Worm (Caenorhabditis elegans) whole organism, L4 larva: ENCODE measurements around the gene C50F4.12.
A peak's percentile ranks its signal among the peaks of the same experiment; 100 is the strongest.

ENCODE experiments used
- F10B5.3 ChIP-seq: sonication (generic microtip); optimal IDR thresholded peaks from 2 replicates; lab custom pipeline; 2016; ENCODE audit warnings: mild to moderate bottlenecking, missing genetic modification characterization, missing compliant biosample characterization
- F37D6.2 ChIP-seq: sonication (generic microtip); optimal IDR thresholded peaks from 2 replicates; lab custom pipeline; 2016; ENCODE audit warnings: mild to moderate bottlenecking, missing genetic modification characterization, missing compliant biosample characterization
- F44E2.7 ChIP-seq: fragments of 200-800 bp; sonication (Bioruptor generic); IDR thresholded peaks from 2 replicates; pipeline ENCODE4 v2.1.2; 2022; ENCODE audit warnings: missing genetic modification characterization, missing compliant biosample characterization
- Y5F2A.4 ChIP-seq: fragments of 200-800 bp; sonication (Bioruptor generic); optimal IDR thresholded peaks from 2 replicates; lab custom pipeline; 2018; ENCODE audit warnings: mild to moderate bottlenecking, missing genetic modification characterization, missing compliant biosample characterization
- Y75B8A.6 ChIP-seq: fragments of 200-800 bp; sonication (Bioruptor generic); IDR thresholded peaks from 2 replicates; pipeline ENCODE4 v1.3.6; 2022; ENCODE audit warnings: missing genetic modification reagents, missing genetic modification characterization, missing compliant biosample characterization
- ZK337.2 ChIP-seq: fragments of 200-800 bp; sonication (Bioruptor generic); IDR thresholded peaks from 2 replicates; pipeline ENCODE4 v1.3.6; 2022; ENCODE audit warnings: missing genetic modification reagents, missing genetic modification characterization, missing compliant biosample characterization
- ZK546.5 ChIP-seq, 2 experiments: sonication (generic microtip); optimal IDR thresholded peaks; 2 replicates each; lab custom pipeline; 2017; ENCODE audit warnings: missing biosample characterization in 2 of 2, missing genetic modification characterization in 2 of 2
- aha-1 ChIP-seq: fragments of 150-350 bp; peaks from one replicate; lab custom pipeline; 2014; ENCODE audit warnings: missing biosample characterization, missing genetic modification characterization
- arid-1 ChIP-seq: fragments of 200-800 bp; sonication (Bioruptor generic); conservative IDR thresholded peaks from 2 replicates; pipeline ENCODE4 v1.3.6; 2022; ENCODE audit warnings: missing genetic modification reagents, missing genetic modification characterization, missing compliant biosample characterization
- attf-4 ChIP-seq: sonication (generic microtip); optimal IDR thresholded peaks from 3 replicates; lab custom pipeline; 2017; ENCODE audit warnings: missing biosample characterization, missing genetic modification characterization
- ceh-20 ChIP-seq: fragments of 200-800 bp; sonication (Bioruptor generic); IDR thresholded peaks from 2 replicates; pipeline ENCODE4 v1.3.6; 2022; ENCODE audit warnings: missing genetic modification reagents, missing genetic modification characterization, missing compliant biosample characterization
- ceh-32 ChIP-seq: sonication (generic microtip); optimal IDR thresholded peaks from 2 replicates; lab custom pipeline; 2016; ENCODE audit warnings: mild to moderate bottlenecking, missing genetic modification characterization, missing compliant biosample characterization; ENCODE audit not compliant: poor library complexity
- ceh-44 ChIP-seq: fragments of 200-800 bp; sonication (Bioruptor generic); IDR thresholded peaks from 2 replicates; pipeline ENCODE4 v1.3.6; 2022; ENCODE audit warnings: missing genetic modification reagents, missing genetic modification characterization, missing compliant biosample characterization
- ceh-62 ChIP-seq: sonication (generic microtip); optimal IDR thresholded peaks from 2 replicates; lab custom pipeline; 2017; ENCODE audit warnings: missing biosample characterization, missing genetic modification characterization
- ctbp-1 ChIP-seq: fragments of 200-800 bp; sonication (Bioruptor generic); IDR thresholded peaks from 2 replicates; pipeline ENCODE4 v1.3.6; 2022; ENCODE audit warnings: missing genetic modification reagents, missing genetic modification characterization, missing compliant biosample characterization
- daf-16 ChIP-seq, 3 experiments: sonication (generic microtip); optimal IDR thresholded peaks; 2 replicates each; lab custom pipeline; 2016 to 2017; ENCODE audit warnings: missing genetic modification characterization in 3 of 3, missing genetic modification reagents in 3 of 3, mild to moderate bottlenecking in 2 of 3, missing compliant biosample characterization in 2 of 3, missing biosample characterization in 1 of 3, moderate library complexity in 1 of 3
- daf-8 ChIP-seq: fragments of 200-800 bp; sonication (Bioruptor generic); IDR thresholded peaks from 2 replicates; pipeline ENCODE4 v1.3.6; 2022; ENCODE audit warnings: missing genetic modification characterization, missing compliant biosample characterization
- dmd-6 ChIP-seq: fragments of 200-800 bp; sonication (Bioruptor generic); IDR thresholded peaks from 2 replicates; pipeline ENCODE4 v1.3.6; 2022; ENCODE audit warnings: missing genetic modification reagents, missing genetic modification characterization, missing compliant biosample characterization
- dpl-1 ChIP-seq: fragments of 150-350 bp; optimal IDR thresholded peaks from 2 replicates; lab custom pipeline; 2014; ENCODE audit warnings: missing biosample characterization, missing genetic modification reagents, missing genetic modification characterization
- egl-27 ChIP-seq: sonication (generic microtip); optimal IDR thresholded peaks from 3 replicates; lab custom pipeline; 2017; ENCODE audit warnings: missing biosample characterization, missing genetic modification reagents, missing genetic modification characterization
- egl-43 ChIP-seq: fragments of 200-800 bp; sonication (Bioruptor generic); IDR thresholded peaks from 2 replicates; pipeline ENCODE4 v1.3.6; 2022; ENCODE audit warnings: missing genetic modification reagents, missing genetic modification characterization, missing compliant biosample characterization
- fos-1 ChIP-seq: fragments of 150-350 bp; optimal IDR thresholded peaks from 2 replicates; lab custom pipeline; 2014; ENCODE audit warnings: missing biosample characterization, missing genetic modification characterization
- hif-1 ChIP-seq, 2 experiments: sonication (generic microtip); optimal IDR thresholded peaks; 2 replicates each; lab custom pipeline; 2016 to 2017; ENCODE audit warnings: missing compliant biosample characterization in 2 of 2, missing genetic modification characterization in 2 of 2, missing genetic modification reagents in 2 of 2, missing genotype in 2 of 2, mild to moderate bottlenecking in 1 of 2
- hlh-30 ChIP-seq: sonication (generic microtip); optimal IDR thresholded peaks from 2 replicates; lab custom pipeline; 2017; ENCODE audit warnings: antibody characterized with exemption, mild to moderate bottlenecking, missing genetic modification characterization, missing compliant biosample characterization; ENCODE audit not compliant: insufficient read depth
- jun-1 ChIP-seq: fragments of 150-350 bp; optimal IDR thresholded peaks from 2 replicates; lab custom pipeline; 2014; ENCODE audit warnings: missing biosample characterization, missing genetic modification reagents, missing genetic modification characterization
- lim-7 ChIP-seq: fragments of 200-800 bp; sonication (Bioruptor generic); IDR thresholded peaks from 2 replicates; pipeline ENCODE4 v1.3.6; 2022; ENCODE audit warnings: missing genetic modification characterization, missing compliant biosample characterization
- lin-1 ChIP-seq: fragments of 200-800 bp; sonication (Bioruptor generic); IDR thresholded peaks from 2 replicates; pipeline ENCODE4 v1.3.6; 2022; ENCODE audit warnings: missing genetic modification reagents, missing genetic modification characterization, missing compliant biosample characterization
- lin-13 ChIP-seq: fragments of 150-350 bp; optimal IDR thresholded peaks from 2 replicates; lab custom pipeline; 2014; ENCODE audit warnings: missing biosample characterization, missing genetic modification reagents, missing genetic modification characterization
- lin-15B ChIP-seq: fragments of 150-350 bp; sonication (generic microtip); optimal IDR thresholded peaks from 3 replicates; lab custom pipeline; 2014; ENCODE audit warnings: missing biosample characterization, missing genetic modification characterization
- lin-29 ChIP-seq: fragments of 200-800 bp; sonication (Bioruptor generic); IDR thresholded peaks from 2 replicates; pipeline ENCODE4 v1.3.6; 2022; ENCODE audit warnings: missing genetic modification reagents, missing genetic modification characterization, missing compliant biosample characterization
- lin-38 ChIP-seq: fragments of 200-800 bp; sonication (Bioruptor generic); IDR thresholded peaks from 2 replicates; pipeline ENCODE4 v1.3.6; 2022; ENCODE audit warnings: missing genetic modification reagents, missing genetic modification characterization, missing compliant biosample characterization
- madf-5 ChIP-seq, 2 experiments: fragments of 200-800 bp; sonication (Bioruptor generic); IDR thresholded peaks; 2 replicates each; pipeline ENCODE4 v1.3.6; 2022; ENCODE audit warnings: missing compliant biosample characterization in 2 of 2, missing genetic modification characterization in 2 of 2
- mdt-29 ChIP-seq: fragments of 200-800 bp; sonication (Bioruptor generic); IDR thresholded peaks from 2 replicates; pipeline ENCODE4 v1.3.6; 2022; ENCODE audit warnings: missing genetic modification reagents, missing genetic modification characterization, missing compliant biosample characterization
- mxl-2 ChIP-seq: fragments of 200-800 bp; sonication (Bioruptor generic); conservative IDR thresholded peaks from 2 replicates; pipeline ENCODE4 v1.3.6; 2022; ENCODE audit warnings: missing genetic modification reagents, missing genetic modification characterization, missing compliant biosample characterization
- nhr-102 ChIP-seq: sonication (generic microtip); optimal IDR thresholded peaks from 2 replicates; lab custom pipeline; 2016; ENCODE audit warnings: mild to moderate bottlenecking, missing genetic modification characterization, moderate library complexity, missing compliant biosample characterization
- nhr-11 ChIP-seq: fragments of 150-350 bp; optimal IDR thresholded peaks from 2 replicates; lab custom pipeline; 2014; ENCODE audit warnings: missing biosample characterization, missing genetic modification characterization
- nhr-237 ChIP-seq: sonication (generic microtip); optimal IDR thresholded peaks from 2 replicates; lab custom pipeline; 2017; ENCODE audit warnings: missing biosample characterization, missing genetic modification characterization
- nhr-25 ChIP-seq: sonication (generic microtip); optimal IDR thresholded peaks from 2 replicates; lab custom pipeline; 2017; ENCODE audit warnings: missing genetic modification characterization, mild to moderate bottlenecking, missing compliant biosample characterization, antibody characterized with exemption, moderate library complexity, borderline replicate concordance; ENCODE audit not compliant: insufficient read depth
- nhr-28 ChIP-seq: fragments of 150-350 bp; optimal IDR thresholded peaks from 2 replicates; lab custom pipeline; 2014; ENCODE audit warnings: missing biosample characterization, missing genetic modification characterization
- nhr-76 ChIP-seq: fragments of 150-350 bp; optimal IDR thresholded peaks from 2 replicates; lab custom pipeline; 2014; ENCODE audit warnings: missing biosample characterization, missing genetic modification characterization
- nhr-77 ChIP-seq: fragments of 150-350 bp; optimal IDR thresholded peaks from 2 replicates; lab custom pipeline; 2014; ENCODE audit warnings: missing biosample characterization, missing genetic modification characterization
- pqm-1 ChIP-seq: sonication (generic microtip); optimal IDR thresholded peaks from 2 replicates; lab custom pipeline; 2017; ENCODE audit warnings: missing biosample characterization, missing genetic modification characterization
- saeg-2 ChIP-seq: fragments of 200-800 bp; sonication (Bioruptor generic); IDR thresholded peaks from 2 replicates; pipeline ENCODE4 v1.3.6; 2022; ENCODE audit warnings: missing genetic modification reagents, missing genetic modification characterization, missing compliant biosample characterization
- sdz-12 ChIP-seq: fragments of 200-800 bp; sonication (Bioruptor generic); optimal IDR thresholded peaks from 2 replicates; lab custom pipeline; 2018; ENCODE audit warnings: mild to moderate bottlenecking, missing genetic modification characterization, missing compliant biosample characterization
- snpc-4 ChIP-seq: fragments of 150-350 bp; optimal IDR thresholded peaks from 2 replicates; lab custom pipeline; 2014; ENCODE audit warnings: missing biosample characterization, missing genetic modification characterization
- tra-1 ChIP-seq: fragments of 200-800 bp; sonication (Bioruptor generic); IDR thresholded peaks from 2 replicates; pipeline ENCODE4 v1.3.6; 2022; ENCODE audit warnings: missing genetic modification reagents, missing genetic modification characterization, missing compliant biosample characterization
- unc-39 ChIP-seq: sonication (generic microtip); optimal IDR thresholded peaks from 2 replicates; lab custom pipeline; 2017; ENCODE audit warnings: missing biosample characterization, missing genetic modification characterization
- vab-7 ChIP-seq: fragments of 200-800 bp; sonication (Bioruptor generic); IDR thresholded peaks from 2 replicates; pipeline ENCODE4 v1.3.6; 2022; ENCODE audit warnings: missing genetic modification reagents, missing genetic modification characterization, missing compliant biosample characterization
- zfp-3 ChIP-seq: fragments of 200-800 bp; sonication (Bioruptor generic); conservative IDR thresholded peaks from 2 replicates; pipeline ENCODE4 v1.3.6; 2022; ENCODE audit warnings: missing genetic modification reagents, missing genetic modification characterization, missing compliant biosample characterization
- zip-2 ChIP-seq: fragments of 150-350 bp; optimal IDR thresholded peaks from 2 replicates; lab custom pipeline; 2014; ENCODE audit warnings: missing biosample characterization, missing genetic modification characterization
- ztf-7 ChIP-seq: fragments of 150-350 bp; optimal IDR thresholded peaks from 2 replicates; lab custom pipeline; 2014; ENCODE audit warnings: missing biosample characterization, missing genetic modification characterization

C50F4.12 gene

DNA sequence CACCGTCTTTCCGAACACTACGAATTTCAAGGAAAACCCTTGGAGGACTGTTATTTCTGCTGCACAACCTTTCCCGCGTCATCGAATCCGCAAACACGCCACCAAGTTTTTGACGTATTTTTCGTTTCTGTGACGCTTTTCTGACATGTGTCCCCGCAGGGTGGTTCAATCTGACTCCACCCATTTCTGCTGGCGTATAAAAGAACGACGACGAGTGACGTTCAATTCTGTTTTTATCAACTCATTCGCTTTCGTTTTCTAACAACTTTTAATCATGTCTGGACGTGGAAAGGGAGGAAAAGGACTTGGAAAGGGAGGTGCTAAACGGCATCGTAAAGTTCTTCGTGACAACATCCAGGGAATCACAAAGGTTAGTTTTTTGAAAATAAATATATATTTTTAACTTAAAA is 7.3 kb upstream of the C50F4.12 start, which contains the start of gene his-37 (continued):
- TF ChIP-seq mdt-29 (GFP tag; lab: Robert Waterston, UW): peak; percentile 94
- peak; percentile 92 for TF ChIP-seq hlh-30
- peak; percentile 99 for TF ChIP-seq ceh-20 (GFP tag; lab: Robert Waterston, UW)
- no peak for TF ChIP-seq sdz-12 (GFP tag; lab: Kevin White, UChicago)
- TF ChIP-seq lin-1 (GFP tag; lab: Robert Waterston, UW): peak; percentile 94
- TF ChIP-seq pqm-1: peak; percentile 91
- TF ChIP-seq ZK337.2 (GFP tag; lab: Robert Waterston, UW): peak; percentile 68; the same call in 1 of the 2 replicates
- peak; percentile 92 for TF ChIP-seq arid-1
- peak; percentile 100 for TF ChIP-seq aha-1
- peak; percentile 74 for TF ChIP-seq fos-1 (tag; lab: Kevin White, UChicago)
- TF ChIP-seq saeg-2 (GFP tag; lab: Robert Waterston, UW): peak; percentile 96
- TF ChIP-seq ceh-62: no peak
- peak; percentile 71 to 96 for TF ChIP-seq daf-16 (GFP tag; optimal IDR thresholded peaks at IDR 0.05; lab: Kevin White, UChicago)
- TF ChIP-seq daf-16 (tag; optimal IDR thresholded peaks at IDR 0.05; lab: Kevin White, UChicago): peak; percentile 84
- TF ChIP-seq vab-7 (GFP tag; lab: Robert Waterston, UW): peak; percentile 92
- TF ChIP-seq nhr-28: peak; percentile 99
- peak; percentile 84 for TF ChIP-seq Y5F2A.4 (GFP tag; lab: Kevin White, UChicago)
- TF ChIP-seq nhr-237 (tag; lab: Kevin White, UChicago): peak; percentile 82
- TF ChIP-seq daf-8: peak; percentile 85; the same call in 1 of the 2 replicates
- no peak for TF ChIP-seq lin-15B (tag; lab: Kevin White, UChicago)
- peak; percentile 98 for TF ChIP-seq tra-1
- peak; percentile 99 for TF ChIP-seq nhr-77 (tag; lab: Kevin White, UChicago)
- peak; percentile 27 for TF ChIP-seq egl-27 (tag; lab: Kevin White, UChicago)
- peak; percentile 98 for TF ChIP-seq ctbp-1 (GFP tag; lab: Robert Waterston, UW)
- peak in 1 of 2 experiments; percentile 79 for TF ChIP-seq ZK546.5 (tag; optimal IDR thresholded peaks at IDR 0.05; lab: Kevin White, UChicago)
- peak; percentile 98 for TF ChIP-seq lin-13
- peak; percentile 98 for TF ChIP-seq nhr-25 (tag; lab: Kevin White, UChicago)
- peak; percentile 52 for TF ChIP-seq unc-39 (tag; lab: Kevin White, UChicago)
- TF ChIP-seq attf-4 (tag; lab: Kevin White, UChicago): peak; percentile 21
- TF ChIP-seq dpl-1 (GFP tag; lab: Kevin White, UChicago): peak; percentile 95
- TF ChIP-seq ztf-7 (tag; lab: Kevin White, UChicago): peak; percentile 90
- peak; percentile 95 for TF ChIP-seq egl-43 (GFP tag; lab: Robert Waterston, UW)
- TF ChIP-seq lin-38 (GFP tag; lab: Robert Waterston, UW): peak; percentile 91
- TF ChIP-seq lin-29 (GFP tag; lab: Robert Waterston, UW): peak; percentile 95
- TF ChIP-seq F44E2.7 (GFP tag; lab: Robert Waterston, UW): no peak
- peak; percentile 92 for TF ChIP-seq zip-2 (tag; lab: Kevin White, UChicago)
- peak in 1 of 2 experiments; percentile 86; a peak in 1 of 4 replicates for TF ChIP-seq madf-5 (GFP tag; IDR thresholded peaks at IDR 0.05; lab: Robert Waterston, UW)
- TF ChIP-seq hif-1 (tag; optimal IDR thresholded peaks at IDR 0.05; lab: Kevin White, UChicago): peak; percentile 82 to 93
- TF ChIP-seq nhr-76: peak; percentile 85
- TF ChIP-seq ceh-44 (GFP tag; lab: Robert Waterston, UW): no peak
- TF ChIP-seq F37D6.2 (tag; lab: Kevin White, UChicago): peak; percentile 97
- peak; percentile 64; the same call in 1 of the 2 replicates for TF ChIP-seq Y75B8A.6
- TF ChIP-seq dmd-6 (GFP tag; lab: Robert Waterston, UW): peak; percentile 99
- peak; percentile 97 for TF ChIP-seq jun-1 (tag; lab: Kevin White, UChicago)
- TF ChIP-seq snpc-4 (tag; lab: Kevin White, UChicago): peak; percentile 54
- peak; percentile 85; the same call in 1 of the 2 replicates for TF ChIP-seq mxl-2 (GFP tag; lab: Robert Waterston, UW)
- TF ChIP-seq nhr-102 (tag; lab: Kevin White, UChicago): peak; percentile 99
- TF ChIP-seq nhr-11 (tag; lab: Kevin White, UChicago): peak; percentile 100
- peak; percentile 82 for TF ChIP-seq ceh-32 (tag; lab: Kevin White, UChicago)
- TF ChIP-seq zfp-3 (GFP tag; lab: Robert Waterston, UW): peak; percentile 99
- no peak for TF ChIP-seq lim-7 (GFP tag; lab: Robert Waterston, UW)
- TF ChIP-seq F10B5.3 (tag; lab: Kevin White, UChicago): peak; percentile 91
